Worm (Caenorhabditis elegans) whole organism, young adult: ENCODE data around the gene ndua-1.

Experiments used
- F10E7.11 ChIP-seq: sonication (generic microtip); optimal IDR thresholded peaks from 2 replicates; lab custom pipeline; 2017; ENCODE audit warnings: mild to moderate bottlenecking, missing genetic modification characterization, moderate library complexity, missing compliant biosample characterization
- F22D6.2 ChIP-seq: sonication (generic microtip); optimal IDR thresholded peaks from 2 replicates; lab custom pipeline; 2016; ENCODE audit warnings: mild to moderate bottlenecking, missing genetic modification characterization, missing compliant biosample characterization
- F23B12.7 ChIP-seq: sonication (generic microtip); optimal IDR thresholded peaks from 2 replicates; lab custom pipeline; 2017; ENCODE audit warnings: missing genetic modification characterization, mild to moderate bottlenecking, missing compliant biosample characterization, antibody characterized with exemption, moderate library complexity; ENCODE audit not compliant: insufficient read depth
- F37B4.10 ChIP-seq: fragments of 200-800 bp; sonication (Bioruptor generic); IDR thresholded peaks from 2 replicates; pipeline ENCODE4 v1.3.6; 2022; ENCODE audit warnings: missing genetic modification characterization, missing compliant biosample characterization
- F49E8.2 ChIP-seq: sonication (generic microtip); optimal IDR thresholded peaks from 3 replicates; lab custom pipeline; 2017; ENCODE audit warnings: missing genetic modification characterization, mild to moderate bottlenecking, missing compliant biosample characterization, antibody characterized with exemption, moderate library complexity; ENCODE audit not compliant: insufficient read depth
- F52B5.7 ChIP-seq: sonication (generic microtip); optimal IDR thresholded peaks from 2 replicates; lab custom pipeline; 2016; ENCODE audit warnings: mild to moderate bottlenecking, missing genetic modification characterization, missing compliant biosample characterization
- K11D2.4 ChIP-seq: fragments of 200-800 bp; sonication (Bioruptor generic); IDR thresholded peaks from 2 replicates; pipeline ENCODE4 v1.3.6; 2022; ENCODE audit warnings: missing genetic modification reagents, missing genetic modification characterization, missing compliant biosample characterization
- Y53G8AR.9 ChIP-seq: fragments of 200-800 bp; sonication (Bioruptor generic); conservative IDR thresholded peaks from 2 replicates; pipeline ENCODE4 v1.3.6; 2022; ENCODE audit warnings: missing genetic modification reagents, missing genetic modification characterization, missing compliant biosample characterization
- Y67H2A.10 ChIP-seq: fragments of 200-800 bp; sonication (Bioruptor generic); conservative IDR thresholded peaks from 2 replicates; pipeline ENCODE4 v1.3.6; 2022; ENCODE audit warnings: missing genetic modification reagents, missing genetic modification characterization, missing compliant biosample characterization
- Y79H2A.3 ChIP-seq: fragments of 200-800 bp; sonication (Bioruptor generic); conservative IDR thresholded peaks from 2 replicates; pipeline ENCODE4 v1.3.6; 2022; ENCODE audit warnings: missing genetic modification reagents, missing genetic modification characterization, missing compliant biosample characterization
- Y95B8A.8 ChIP-seq: fragments of 200-800 bp; sonication (Bioruptor generic); IDR thresholded peaks from 2 replicates; pipeline ENCODE4 v1.3.6; 2022; ENCODE audit warnings: missing genetic modification reagents, missing genetic modification characterization, missing compliant biosample characterization
- ama-1 ChIP-seq, 3 experiments: fragments of 150-350 bp in 1 of 3; sonication (generic microtip) in 2 of 3; optimal IDR thresholded peaks; 2 replicates each; lab custom pipeline; 2014 to 2018; ENCODE audit warnings: missing biosample characterization in 2 of 3, missing genetic modification characterization in 2 of 3, missing genetic modification reagents in 2 of 3
- atf-7 ChIP-seq: sonication (generic microtip); optimal IDR thresholded peaks from 2 replicates; lab custom pipeline; 2017; ENCODE audit warnings: mild to moderate bottlenecking, missing genetic modification characterization, missing compliant biosample characterization
- athp-1 ChIP-seq: sonication (generic microtip); optimal IDR thresholded peaks from 2 replicates; lab custom pipeline; 2017; ENCODE audit warnings: mild to moderate bottlenecking, missing genetic modification characterization, missing compliant biosample characterization
- attf-3 ChIP-seq: fragments of 200-800 bp; sonication (Bioruptor generic); conservative IDR thresholded peaks from 2 replicates; pipeline ENCODE4 v1.3.6; 2022; ENCODE audit warnings: missing genetic modification reagents, missing genetic modification characterization, missing compliant biosample characterization
- bed-1 ChIP-seq: fragments of 200-800 bp; sonication (Bioruptor generic); IDR thresholded peaks from 2 replicates; pipeline ENCODE4 v1.3.6; 2022; ENCODE audit warnings: missing genetic modification reagents, missing genetic modification characterization, missing compliant biosample characterization
- bed-2 ChIP-seq: fragments of 200-800 bp; sonication (Bioruptor generic); IDR thresholded peaks from 2 replicates; pipeline ENCODE4 v1.3.6; 2022; ENCODE audit warnings: missing genetic modification reagents, missing genetic modification characterization, missing compliant biosample characterization
- ccch-3 ChIP-seq: fragments of 200-800 bp; sonication (Bioruptor generic); optimal IDR thresholded peaks from 2 replicates; lab custom pipeline; 2018; ENCODE audit warnings: mild to moderate bottlenecking, missing genetic modification characterization, missing compliant biosample characterization
- ceh-79 ChIP-seq: sonication (generic microtip); optimal IDR thresholded peaks from 2 replicates; lab custom pipeline; 2017; ENCODE audit warnings: mild to moderate bottlenecking, missing genetic modification characterization, missing compliant biosample characterization
- ceh-91 ChIP-seq: fragments of 200-800 bp; sonication (Bioruptor generic); IDR thresholded peaks from 2 replicates; pipeline ENCODE4 v1.3.6; 2022; ENCODE audit warnings: missing genetic modification reagents, missing genetic modification characterization, missing compliant biosample characterization
- chd-7 ChIP-seq: sonication (generic microtip); optimal IDR thresholded peaks from 2 replicates; lab custom pipeline; 2016; ENCODE audit warnings: mild to moderate bottlenecking, missing genetic modification characterization, moderate library complexity, missing compliant biosample characterization
- die-1 ChIP-seq: sonication (generic microtip); optimal IDR thresholded peaks from 2 replicates; lab custom pipeline; 2016; ENCODE audit warnings: missing genotype, mild to moderate bottlenecking, missing genetic modification characterization, missing compliant biosample characterization
- dpff-1 ChIP-seq: sonication (generic microtip); optimal IDR thresholded peaks from 2 replicates; lab custom pipeline; 2017; ENCODE audit warnings: mild to moderate bottlenecking, missing genetic modification characterization, missing compliant biosample characterization
- egl-18 ChIP-seq: fragments of 200-800 bp; sonication (Bioruptor generic); IDR thresholded peaks from 2 replicates; pipeline ENCODE4 v1.3.6; 2022; ENCODE audit warnings: missing genetic modification reagents, missing genetic modification characterization, missing compliant biosample characterization
- egrh-3 ChIP-seq: fragments of 200-800 bp; sonication (Bioruptor generic); IDR thresholded peaks from 2 replicates; pipeline ENCODE4 v1.3.6; 2022; ENCODE audit warnings: missing genetic modification reagents, missing genetic modification characterization, missing compliant biosample characterization
- ekl-4 ChIP-seq: fragments of 200-800 bp; sonication (Bioruptor generic); IDR thresholded peaks from 2 replicates; pipeline ENCODE4 v1.3.6; 2022; ENCODE audit warnings: missing genetic modification reagents, missing genetic modification characterization, missing compliant biosample characterization
- gei-17 ChIP-seq: fragments of 200-800 bp; sonication (Bioruptor generic); optimal IDR thresholded peaks from 2 replicates; lab custom pipeline; 2018; ENCODE audit warnings: mild to moderate bottlenecking, missing genetic modification characterization, missing compliant biosample characterization
- let-526 ChIP-seq: fragments of 200-800 bp; sonication (Bioruptor generic); IDR thresholded peaks from 2 replicates; pipeline ENCODE4 v1.3.6; 2022; ENCODE audit warnings: missing genetic modification reagents, missing genetic modification characterization, missing compliant biosample characterization
- lin-26 ChIP-seq: fragments of 200-800 bp; sonication (Bioruptor generic); IDR thresholded peaks from 2 replicates; pipeline ENCODE4 v1.3.6; 2022; ENCODE audit warnings: missing genetic modification reagents, missing genetic modification characterization, missing compliant biosample characterization
- lin-40 ChIP-seq: sonication (generic microtip); optimal IDR thresholded peaks from 2 replicates; lab custom pipeline; 2016; ENCODE audit warnings: missing genetic modification characterization, mild to moderate bottlenecking, missing compliant biosample characterization, missing genotype, missing genetic modification reagents
- lin-54 ChIP-seq: fragments of 200-800 bp; sonication (Bioruptor generic); optimal IDR thresholded peaks from 2 replicates; lab custom pipeline; 2018; ENCODE audit warnings: mild to moderate bottlenecking, missing genetic modification characterization, missing compliant biosample characterization
- lsy-27 ChIP-seq: sonication (generic microtip); optimal IDR thresholded peaks from 2 replicates; lab custom pipeline; 2017; ENCODE audit warnings: missing genetic modification characterization, mild to moderate bottlenecking, missing compliant biosample characterization, antibody characterized with exemption, missing genotype, borderline replicate concordance; ENCODE audit not compliant: insufficient read depth
- madf-10 ChIP-seq: sonication (generic microtip); optimal IDR thresholded peaks from 2 replicates; lab custom pipeline; 2016; ENCODE audit warnings: mild to moderate bottlenecking, missing genetic modification characterization, missing compliant biosample characterization
- madf-6 ChIP-seq: fragments of 200-800 bp; sonication (Bioruptor generic); IDR thresholded peaks from 2 replicates; pipeline ENCODE4 v1.3.6; 2022; ENCODE audit warnings: missing genetic modification reagents, missing genetic modification characterization, missing compliant biosample characterization
- nfya-1 ChIP-seq: sonication (generic microtip); optimal IDR thresholded peaks from 2 replicates; lab custom pipeline; 2017; ENCODE audit warnings: antibody characterized with exemption, missing compliant biosample characterization, missing genetic modification characterization, borderline replicate concordance; ENCODE audit not compliant: insufficient read depth
- rcor-1 ChIP-seq: fragments of 200-800 bp; sonication (Bioruptor generic); IDR thresholded peaks from 2 replicates; pipeline ENCODE4 v1.3.6; 2022; ENCODE audit warnings: missing genetic modification reagents, missing genetic modification characterization, missing compliant biosample characterization
- rpc-1 ChIP-seq, 2 experiments: fragments of 150-350 bp in 1 of 2; sonication (generic microtip) in 1 of 2; optimal IDR thresholded peaks; 2 replicates each; lab custom pipeline; 2014 to 2018; ENCODE audit warnings: missing biosample characterization in 1 of 2, missing genetic modification characterization in 1 of 2, missing genetic modification reagents in 1 of 2, missing genotype in 1 of 2
- sdz-38 ChIP-seq: sonication (generic microtip); optimal IDR thresholded peaks from 2 replicates; lab custom pipeline; 2016; ENCODE audit warnings: missing genotype, missing genetic modification characterization, missing compliant biosample characterization
- sea-2 ChIP-seq: fragments of 200-800 bp; sonication (Bioruptor generic); IDR thresholded peaks from 2 replicates; pipeline ENCODE4 v1.3.6; 2022; ENCODE audit warnings: missing genetic modification characterization, missing compliant biosample characterization
- snpc-3.4 ChIP-seq: sonication (generic microtip); optimal IDR thresholded peaks from 2 replicates; lab custom pipeline; 2017; ENCODE audit warnings: missing genetic modification characterization, mild to moderate bottlenecking, missing compliant biosample characterization, antibody characterized with exemption, moderate library complexity, missing genotype, missing genetic modification reagents
- snpc-4 ChIP-seq, 5 experiments: fragments of 150-350 bp in 1 of 5; sonication (generic microtip) in 4 of 5; optimal IDR thresholded peaks; 2 replicates each; lab custom pipeline; 2014 to 2018; ENCODE audit warnings: missing genetic modification characterization in 5 of 5, missing biosample characterization in 3 of 5, antibody characterized with exemption in 2 of 5, mild to moderate bottlenecking in 2 of 5, missing compliant biosample characterization in 2 of 5, missing genotype in 2 of 5, moderate library complexity in 2 of 5, missing genetic modification reagents in 1 of 5
- tbx-9 ChIP-seq: sonication (generic microtip); optimal IDR thresholded peaks from 2 replicates; lab custom pipeline; 2016; ENCODE audit warnings: borderline replicate concordance, missing genetic modification characterization, inconsistent platforms, missing compliant biosample characterization
- unc-130 ChIP-seq: sonication (generic microtip); optimal IDR thresholded peaks from 2 replicates; lab custom pipeline; 2016; ENCODE audit warnings: missing genetic modification reagents, missing genetic modification characterization, missing compliant biosample characterization
- unc-62 ChIP-seq: fragments of 150-350 bp; optimal IDR thresholded peaks from 2 replicates; lab custom pipeline; 2014; ENCODE audit warnings: missing biosample characterization, missing genetic modification reagents, missing genetic modification characterization
- xnd-1 ChIP-seq: sonication (generic microtip); optimal IDR thresholded peaks from 2 replicates; lab custom pipeline; 2016; ENCODE audit warnings: missing genotype, missing genetic modification reagents, missing genetic modification characterization, missing compliant biosample characterization
- ztf-18 ChIP-seq: sonication (generic microtip); optimal IDR thresholded peaks from 2 replicates; lab custom pipeline; 2016; ENCODE audit warnings: missing genotype, mild to moderate bottlenecking, missing genetic modification characterization, missing compliant biosample characterization

ndua-1 gene

DNA sequence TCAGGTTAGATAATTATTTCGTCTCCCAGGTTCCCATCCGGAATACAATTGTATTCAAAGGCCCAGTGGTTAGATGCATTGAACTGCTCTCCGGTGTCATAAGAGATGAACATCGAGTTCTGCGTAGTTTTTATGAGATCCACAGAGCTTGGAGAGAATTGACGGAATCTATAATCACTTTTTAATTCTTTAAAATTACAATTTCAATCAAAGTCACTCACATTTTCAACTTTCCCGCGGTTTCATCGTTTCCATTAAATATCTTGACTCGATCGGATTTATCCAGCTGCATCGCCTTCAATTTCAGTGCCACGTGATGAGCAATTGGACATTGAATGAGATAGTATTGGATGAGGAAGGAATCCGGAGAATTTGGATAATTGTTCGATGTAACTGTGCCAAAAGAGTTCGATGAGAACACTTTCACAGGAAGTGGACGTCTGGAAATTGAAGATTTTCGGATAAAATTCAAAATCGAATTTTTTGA, 3.9 kb downstream of the ndua-1 start (continued):
- TF ChIP-seq Y79H2A.3 (GFP tag; lab: Robert Waterston, UW): 0 out of 2 replicates have a peak, but pooled peaks have one; percentile 39
- peak; percentile 37 for TF ChIP-seq dpff-1 (tag; lab: Kevin White, UChicago)
- peak; percentile 53 for TF ChIP-seq F52B5.7
- peak; percentile 14 for TF ChIP-seq lin-40
- peak; percentile 52; the same call in 1 of the 2 replicates for TF ChIP-seq madf-6
- peak; percentile 15 for TF ChIP-seq lin-54
- TF ChIP-seq athp-1 (tag; lab: Kevin White, UChicago): peak; percentile 72
- no peak for TF ChIP-seq let-526 (GFP tag; lab: Robert Waterston, UW)
- no peak for TF ChIP-seq sdz-38 (tag; lab: Kevin White, UChicago)
- no peak for TF ChIP-seq ccch-3 (GFP tag; lab: Kevin White, UChicago)
- TF ChIP-seq ceh-79 (tag; lab: Kevin White, UChicago): peak; percentile 64
- no peak for TF ChIP-seq rpc-1 (optimal IDR thresholded peaks at IDR 0.05; lab: Kevin White, UChicago)
- no peak for TF ChIP-seq rpc-1 (tag; optimal IDR thresholded peaks at IDR 0.05; lab: Kevin White, UChicago)
- peak; percentile 77 for TF ChIP-seq F49E8.2
- TF ChIP-seq F37B4.10: no peak
- no peak for TF ChIP-seq F22D6.2 (tag; lab: Kevin White, UChicago)
- no peak for TF ChIP-seq egrh-3 (GFP tag; lab: Robert Waterston, UW)
- peak; percentile 76 for TF ChIP-seq chd-7 (tag; lab: Kevin White, UChicago)
- peak; percentile 67 for TF ChIP-seq snpc-3.4 (tag; lab: Kevin White, UChicago)
- peak; percentile 38 for TF ChIP-seq die-1 (tag; lab: Kevin White, UChicago)
- TF ChIP-seq egl-18 (GFP tag; lab: Robert Waterston, UW): no peak
- no peak for TF ChIP-seq nfya-1 (tag; lab: Kevin White, UChicago)
- no peak for TF ChIP-seq bed-1
- peak; percentile 8 for TF ChIP-seq xnd-1 (tag; lab: Kevin White, UChicago)
- peak; percentile 50 for TF ChIP-seq atf-7 (tag; lab: Kevin White, UChicago)
- no peak for TF ChIP-seq lsy-27 (tag; lab: Kevin White, UChicago)
- peak; percentile 42; the same call in 1 of the 2 replicates for TF ChIP-seq ekl-4
- TF ChIP-seq rcor-1: peak; percentile 20; the same call in 1 of the 2 replicates
- no peak for TF ChIP-seq Y95B8A.8 (GFP tag; lab: Robert Waterston, UW)
- no peak for TF ChIP-seq sea-2 (GFP tag; lab: Robert Waterston, UW)
- TF ChIP-seq K11D2.4 (GFP tag; lab: Robert Waterston, UW): no peak
- TF ChIP-seq ama-1 (optimal IDR thresholded peaks at IDR 0.05; lab: Kevin White, UChicago): peak; percentile 75
- TF ChIP-seq ama-1 (GFP tag; optimal IDR thresholded peaks at IDR 0.05; lab: Kevin White, UChicago): no peak
- TF ChIP-seq lin-26 (GFP tag; lab: Robert Waterston, UW): peak; percentile 59; the same call in 1 of the 2 replicates
- no peak for TF ChIP-seq ceh-91 (GFP tag; lab: Robert Waterston, UW)
- TF ChIP-seq madf-10 (tag; lab: Kevin White, UChicago): peak; percentile 20
- TF ChIP-seq unc-62 (GFP tag; lab: Kevin White, UChicago): no peak
- TF ChIP-seq attf-3 (GFP tag; lab: Robert Waterston, UW): no peak
- TF ChIP-seq bed-2 (GFP tag; lab: Robert Waterston, UW): no peak
- peak; percentile 62 for TF ChIP-seq tbx-9 (tag; lab: Kevin White, UChicago)
- TF ChIP-seq Y53G8AR.9 (GFP tag; lab: Robert Waterston, UW): peak; percentile 84
- peak; percentile 46 for TF ChIP-seq ztf-18 (tag; lab: Kevin White, UChicago)
- no peak for TF ChIP-seq snpc-4 (GFP tag; optimal IDR thresholded peaks at IDR 0.05; lab: Kevin White, UChicago)
- peak in 2 of 4 experiments; percentile 53 to 66 for TF ChIP-seq snpc-4 (tag; optimal IDR thresholded peaks at IDR 0.05; lab: Kevin White, UChicago)
- TF ChIP-seq unc-130: no peak
- peak; percentile 56 for TF ChIP-seq F23B12.7 (tag; lab: Kevin White, UChicago)
- TF ChIP-seq gei-17: peak; percentile 40
- no peak for TF ChIP-seq Y67H2A.10 (GFP tag; lab: Robert Waterston, UW)
- peak; percentile 45 for TF ChIP-seq F10E7.11 (tag; lab: Kevin White, UChicago)
